Fruit fly (Drosophila melanogaster) S2 (cell line): ENCODE measurements around the gene Csk.

Source experiments
- CG8478 ChIP-seq: fragments of >200 bp; optimal IDR thresholded peaks from 2 replicates; lab custom pipeline; 2018
- CTCF ChIP-seq, 2 experiments: fragments of >200 bp; optimal IDR thresholded peaks; 2 replicates each; lab custom pipeline; 2018

DNA sequence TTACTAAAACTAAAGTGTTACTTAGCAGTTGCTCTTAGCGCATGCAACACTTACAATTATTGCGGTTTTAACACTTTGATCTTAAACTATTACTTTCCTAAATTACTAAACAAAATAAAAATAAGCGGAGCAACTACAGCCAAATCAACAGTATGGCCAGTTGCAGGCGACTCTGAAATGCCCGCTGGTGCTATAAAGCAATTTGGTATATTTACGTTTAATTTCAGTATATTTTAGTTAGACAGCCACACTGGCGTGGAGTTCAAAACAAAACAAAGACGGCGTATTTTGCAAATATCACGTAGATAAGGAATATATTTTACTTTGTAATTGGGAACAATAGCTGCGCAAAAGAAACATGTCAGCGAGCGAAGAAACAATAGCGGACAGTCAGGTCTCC, 29.0 kb upstream of the Csk start, which contains the start of the genes Taf12 and Ho:
- TF ChIP-seq CG8478 (lab: Kevin White, UChicago) = no peak
- TF ChIP-seq CTCF (optimal IDR thresholded peaks at IDR 0.05; lab: Kevin White, UChicago) = peak in 1 of 2 experiments; percentile 12
